Worm (Caenorhabditis elegans): ENCODE data around the gene ZK1098.9.

ce11 chrIII:9570869-9571268, 26.6 kb downstream of the ZK1098.9 start:
- TF ChIP-seq nhr-28 (tag; optimal IDR thresholded peaks at IDR 0.05) = no peak
- no peak for TF ChIP-seq nhr-77 (tag; optimal IDR thresholded peaks at IDR 0.05)
